Fruit fly (Drosophila melanogaster) whole organism, prepupa: ENCODE results near the gene CheB38c.
A peak's percentile ranks its signal among the peaks of the same experiment; 100 is the strongest.

Experiments used
- CG10631 ChIP-seq: fragments of 200-800 bp; sonication (Bioruptor generic); optimal IDR thresholded peaks from 2 replicates; lab custom pipeline; 2016; ENCODE audit warnings: missing biosample characterization, missing genetic modification characterization
- CG11294 ChIP-seq: fragments of 200-800 bp; sonication (Bioruptor generic); IDR thresholded peaks from 2 replicates; pipeline ENCODE4 v1.3.6; 2022; ENCODE audit warnings: missing biosample characterization, missing genetic modification characterization
- CG11902 ChIP-seq: fragments of 200-800 bp; sonication (Bioruptor generic); optimal IDR thresholded peaks from 3 replicates; lab custom pipeline; 2016; ENCODE audit warnings: missing biosample characterization, missing genetic modification characterization
- CG15336 ChIP-seq: fragments of 200-800 bp; sonication (Bioruptor generic); IDR thresholded peaks from 2 replicates; pipeline ENCODE4 v1.3.6; 2022; ENCODE audit warnings: missing biosample characterization, missing genetic modification characterization
- CG1621 ChIP-seq: fragments of 200-800 bp; sonication (Bioruptor generic); optimal IDR thresholded peaks from 3 replicates; lab custom pipeline; 2018; ENCODE audit warnings: missing biosample characterization, mild to moderate bottlenecking, missing genetic modification characterization
- CG16779 ChIP-seq: fragments of 200-800 bp; sonication (Bioruptor generic); optimal IDR thresholded peaks from 3 replicates; lab custom pipeline; 2017; ENCODE audit warnings: missing biosample characterization, mild to moderate bottlenecking, missing genetic modification characterization
- CG31627 ChIP-seq: fragments of 200-800 bp; sonication (Bioruptor generic); optimal IDR thresholded peaks from 3 replicates; lab custom pipeline; 2016; ENCODE audit warnings: missing biosample characterization, missing genetic modification characterization
- CG32006 ChIP-seq: fragments of 200-800 bp; sonication (Bioruptor generic); optimal IDR thresholded peaks from 3 replicates; lab custom pipeline; 2017; ENCODE audit warnings: missing biosample characterization, mild to moderate bottlenecking, missing genetic modification characterization
- CG3919 ChIP-seq: fragments of 200-800 bp; sonication (Bioruptor generic); optimal IDR thresholded peaks from 3 replicates; lab custom pipeline; 2016; ENCODE audit warnings: missing biosample characterization, missing genetic modification characterization
- CG6276 ChIP-seq: fragments of 200-800 bp; sonication (Bioruptor generic); optimal IDR thresholded peaks from 2 replicates; lab custom pipeline; 2017; ENCODE audit warnings: missing biosample characterization, mild to moderate bottlenecking, missing genetic modification characterization
- CG6792 ChIP-seq: fragments of 200-800 bp; sonication (Bioruptor generic); optimal IDR thresholded peaks from 3 replicates; lab custom pipeline; 2016; ENCODE audit warnings: missing biosample characterization, missing genetic modification characterization
- CG6808 ChIP-seq: fragments of 200-800 bp; sonication (Bioruptor generic); optimal IDR thresholded peaks from 3 replicates; lab custom pipeline; 2017; ENCODE audit warnings: missing biosample characterization, missing genetic modification characterization, mild to moderate bottlenecking, moderate library complexity, missing genetic modification reagents
- CG6854 ChIP-seq: fragments of 200-800 bp; sonication (Bioruptor generic); optimal IDR thresholded peaks from 2 replicates; lab custom pipeline; 2017; ENCODE audit warnings: missing biosample characterization, mild to moderate bottlenecking, missing genetic modification characterization
- CG7368 ChIP-seq: fragments of 200-800 bp; sonication (Bioruptor generic); optimal IDR thresholded peaks from 3 replicates; lab custom pipeline; 2016; ENCODE audit warnings: missing biosample characterization, missing genetic modification characterization
- CG8119 ChIP-seq: fragments of 200-800 bp; sonication (Bioruptor generic); IDR thresholded peaks from 3 replicates; pipeline ENCODE4 v1.3.6; 2022; ENCODE audit warnings: missing biosample characterization, missing genetic modification characterization
- CG8319 ChIP-seq: fragments of 200-800 bp; sonication (Bioruptor generic); optimal IDR thresholded peaks from 3 replicates; lab custom pipeline; 2016; ENCODE audit warnings: missing biosample characterization, missing genetic modification characterization
- CG8632 ChIP-seq: fragments of 200-800 bp; sonication (Bioruptor generic); optimal IDR thresholded peaks from 3 replicates; lab custom pipeline; 2016; ENCODE audit warnings: missing biosample characterization, missing genetic modification characterization
- CG9139 ChIP-seq: fragments of 200-800 bp; sonication (Bioruptor generic); optimal IDR thresholded peaks from 3 replicates; lab custom pipeline; 2017; ENCODE audit warnings: missing biosample characterization, mild to moderate bottlenecking, missing genetic modification characterization
- Eip75B ChIP-seq: fragments of 200-800 bp; sonication (Bioruptor generic); optimal IDR thresholded peaks from 3 replicates; lab custom pipeline; 2016; ENCODE audit warnings: missing biosample characterization, missing genetic modification characterization
- Eip93F ChIP-seq: fragments of 200-800 bp; sonication (Bioruptor generic); optimal IDR thresholded peaks from 2 replicates; lab custom pipeline; 2016; ENCODE audit warnings: missing biosample characterization, mild to moderate bottlenecking, missing genetic modification characterization
- Ets21C ChIP-seq: fragments of 200-800 bp; sonication (Bioruptor generic); optimal IDR thresholded peaks from 3 replicates; lab custom pipeline; 2016; ENCODE audit warnings: missing biosample characterization, missing genetic modification characterization
- Gug ChIP-seq: fragments of 200-800 bp; sonication (Bioruptor generic); IDR thresholded peaks from 2 replicates; pipeline ENCODE4 v1.3.6; 2022; ENCODE audit warnings: missing biosample characterization, missing genetic modification characterization
- Hr38 ChIP-seq: sonication (Bioruptor generic); optimal IDR thresholded peaks from 2 replicates; lab custom pipeline; 2016; ENCODE audit warnings: missing biosample characterization, missing genetic modification characterization
- Hr4 ChIP-seq: fragments of 200-800 bp; sonication (Bioruptor generic); optimal IDR thresholded peaks from 3 replicates; lab custom pipeline; 2016; ENCODE audit warnings: missing biosample characterization, missing genetic modification characterization
- Lpt ChIP-seq: fragments of 200-800 bp; sonication (Bioruptor generic); optimal IDR thresholded peaks from 3 replicates; lab custom pipeline; 2016; ENCODE audit warnings: missing biosample characterization, missing genetic modification characterization
- Met ChIP-seq: fragments of 200-800 bp; sonication (Bioruptor generic); optimal IDR thresholded peaks from 3 replicates; lab custom pipeline; 2016; ENCODE audit warnings: missing biosample characterization, missing genetic modification characterization
- Smox ChIP-seq: fragments of 200-800 bp; sonication (Bioruptor generic); optimal IDR thresholded peaks from 3 replicates; lab custom pipeline; 2016; ENCODE audit warnings: missing biosample characterization, missing genetic modification characterization
- Sox102F ChIP-seq: fragments of 200-800 bp; sonication (Bioruptor generic); optimal IDR thresholded peaks from 2 replicates; lab custom pipeline; 2016; ENCODE audit warnings: missing biosample characterization, mild to moderate bottlenecking, missing genetic modification characterization
- achi ChIP-seq: fragments of 200-800 bp; sonication (Bioruptor generic); optimal IDR thresholded peaks from 3 replicates; lab custom pipeline; 2016; ENCODE audit warnings: missing biosample characterization, missing genetic modification characterization
- acj6 ChIP-seq: fragments of 200-800 bp; sonication (Bioruptor generic); optimal IDR thresholded peaks from 3 replicates; lab custom pipeline; 2016; ENCODE audit warnings: missing biosample characterization, missing genetic modification characterization
- cyc ChIP-seq: fragments of 200-800 bp; sonication (Bioruptor generic); optimal IDR thresholded peaks from 3 replicates; lab custom pipeline; 2016; ENCODE audit warnings: missing biosample characterization, missing genetic modification characterization
- dac ChIP-seq: fragments of 200-800 bp; sonication (Bioruptor generic); optimal IDR thresholded peaks from 2 replicates; lab custom pipeline; 2017; ENCODE audit warnings: missing biosample characterization, mild to moderate bottlenecking, missing genetic modification characterization
- eg ChIP-seq: fragments of 200-800 bp; sonication (Bioruptor generic); IDR thresholded peaks from 3 replicates; pipeline ENCODE4 v1.3.6; 2022; ENCODE audit warnings: missing biosample characterization, missing genetic modification characterization
- esn ChIP-seq: fragments of 200-800 bp; sonication (Bioruptor generic); optimal IDR thresholded peaks from 2 replicates; lab custom pipeline; 2016; ENCODE audit warnings: missing biosample characterization, mild to moderate bottlenecking, missing genetic modification characterization, moderate library complexity
- fd59A ChIP-seq: fragments of 200-800 bp; sonication (Bioruptor generic); optimal IDR thresholded peaks from 2 replicates; lab custom pipeline; 2017; ENCODE audit warnings: missing biosample characterization, mild to moderate bottlenecking, missing genetic modification characterization, missing genetic modification reagents
- fd85E ChIP-seq: fragments of 200-800 bp; sonication (Bioruptor generic); optimal IDR thresholded peaks from 3 replicates; lab custom pipeline; 2016; ENCODE audit warnings: missing biosample characterization, missing genetic modification characterization
- lz ChIP-seq: fragments of 200-800 bp; sonication (Bioruptor generic); optimal IDR thresholded peaks from 3 replicates; lab custom pipeline; 2016; ENCODE audit warnings: missing biosample characterization, missing genetic modification characterization
- net ChIP-seq: fragments of 200-800 bp; sonication (Bioruptor generic); optimal IDR thresholded peaks from 3 replicates; lab custom pipeline; 2016; ENCODE audit warnings: missing biosample characterization, missing genetic modification characterization
- salr ChIP-seq, 2 experiments: fragments of 200-800 bp; sonication (Bioruptor generic); optimal IDR thresholded peaks; 3 replicates each; lab custom pipeline; 2016 to 2018; ENCODE audit warnings: missing biosample characterization in 2 of 2, missing genetic modification characterization in 2 of 2, mild to moderate bottlenecking in 1 of 2
- ss ChIP-seq, 2 experiments: fragments of 200-800 bp; sonication (Bioruptor generic); optimal IDR thresholded peaks; 2 replicates in 1 of 2; 3 replicates in 1 of 2; lab custom pipeline; 2017 to 2018; ENCODE audit warnings: mild to moderate bottlenecking in 2 of 2, missing biosample characterization in 2 of 2, missing genetic modification characterization in 2 of 2, moderate library complexity in 1 of 2
- svp ChIP-seq: fragments of 200-800 bp; sonication (Bioruptor generic); peaks from one replicate; lab custom pipeline; 2016; ENCODE audit warnings: missing biosample characterization, missing genetic modification characterization
- vri ChIP-seq: fragments of 200-800 bp; sonication (Bioruptor generic); optimal IDR thresholded peaks from 3 replicates; lab custom pipeline; 2016; ENCODE audit warnings: missing biosample characterization, mild to moderate bottlenecking, missing genetic modification characterization

CheB38c gene

dm6 chr2L:20807617-20808509 lies 12.8 kb downstream of the CheB38c start (continued):
- no peak for TF ChIP-seq net (GFP tag; lab: Kevin White, UChicago)
- TF ChIP-seq lz, result no peak
- TF ChIP-seq acj6 (GFP tag; lab: Kevin White, UChicago), result peak; percentile 34
- TF ChIP-seq CG3919 (GFP tag; lab: Kevin White, UChicago), result peak; percentile 31
- peak; percentile 3 for TF ChIP-seq Hr4 (GFP tag; lab: Kevin White, UChicago)
- TF ChIP-seq CG9139 (GFP tag; lab: Kevin White, UChicago), result peak; percentile 3
- TF ChIP-seq fd85E (GFP tag; lab: Kevin White, UChicago), result no peak
- no peak for TF ChIP-seq Hr38
- TF ChIP-seq achi (GFP tag; lab: Kevin White, UChicago), result peak; percentile 26
- no peak for TF ChIP-seq Lpt
- TF ChIP-seq CG8632, result peak; percentile 40
- no peak for TF ChIP-seq salr (GFP tag; optimal IDR thresholded peaks at IDR 0.05; lab: Kevin White, UChicago)
- TF ChIP-seq svp, result peak; percentile 62
- peak; percentile 40 for TF ChIP-seq CG6792 (GFP tag; lab: Kevin White, UChicago)
- TF ChIP-seq ss (GFP tag; optimal IDR thresholded peaks at IDR 0.05; lab: Kevin White, UChicago), result peak in 1 of 2 experiments; percentile 12
- TF ChIP-seq CG8119, result peak; percentile 65; the same call in 2 of the 3 replicates
- TF ChIP-seq Ets21C, result no peak
- TF ChIP-seq CG31627 (GFP tag; lab: Kevin White, UChicago), result no peak
- no peak for TF ChIP-seq cyc (GFP tag; lab: Kevin White, UChicago)
- TF ChIP-seq CG11294, result no peak
- peak; percentile 53; the same call in 2 of the 3 replicates for TF ChIP-seq eg (GFP tag; lab: Robert Waterston, UW)
- TF ChIP-seq dac (GFP tag; lab: Kevin White, UChicago), result no peak
- no peak for TF ChIP-seq CG16779 (tag; lab: Kevin White, UChicago)
- peak; percentile 10 for TF ChIP-seq Met (GFP tag; lab: Kevin White, UChicago)
- TF ChIP-seq Gug (GFP tag; lab: Robert Waterston, UW), result no peak
- TF ChIP-seq esn (GFP tag; lab: Kevin White, UChicago), result peak; percentile 27
- TF ChIP-seq fd59A, result no peak
- peak; percentile 39 for TF ChIP-seq CG32006 (GFP tag; lab: Kevin White, UChicago)
- TF ChIP-seq CG6276 (GFP tag; lab: Kevin White, UChicago), result no peak
- TF ChIP-seq Eip75B (GFP tag; lab: Kevin White, UChicago), result no peak
- TF ChIP-seq CG7368, result no peak
- no peak for TF ChIP-seq CG8319
- TF ChIP-seq CG11902 (GFP tag; lab: Kevin White, UChicago), result no peak
- peak; percentile 69 for TF ChIP-seq CG15336 (GFP tag; lab: Robert Waterston, UW)
- TF ChIP-seq CG6854, result no peak
- TF ChIP-seq Sox102F, result no peak
- TF ChIP-seq CG1621, result no peak

- no peak for TF ChIP-seq CG6808 (GFP tag; lab: Kevin White, UChicago)
- no peak for TF ChIP-seq esn (GFP tag; lab: Kevin White, UChicago)
- no peak for TF ChIP-seq CG15336 (GFP tag; lab: Robert Waterston, UW)
- TF ChIP-seq Smox (GFP tag; lab: Kevin White, UChicago), result no peak
- TF ChIP-seq CG11294, result no peak
- TF ChIP-seq Hr4 (GFP tag; lab: Kevin White, UChicago), result no peak
- no peak for TF ChIP-seq vri
- TF ChIP-seq Eip93F (GFP tag; lab: Kevin White, UChicago), result no peak
- no peak for TF ChIP-seq Sox102F
- TF ChIP-seq CG8319, result no peak
- no peak for TF ChIP-seq Gug (GFP tag; lab: Robert Waterston, UW)
- no peak for TF ChIP-seq CG10631 (GFP tag; lab: Kevin White, UChicago)
- TF ChIP-seq CG3919 (GFP tag; lab: Kevin White, UChicago), result no peak
- TF ChIP-seq, all 60 proteins: peak for 0
These were observed 14.0 kb downstream of the CheB38c start for dm6 chr2L:20806619-20807018.
